Worm (Caenorhabditis elegans) whole organism, young adult: ENCODE results near the gene frpr-4.
A peak's percentile ranks its signal among the peaks of the same experiment; 100 is the strongest.

ENCODE experiments used
- B0035.1 ChIP-seq: sonication (generic microtip); optimal IDR thresholded peaks from 2 replicates; lab custom pipeline; 2016; ENCODE audit warnings: missing genetic modification characterization, mild to moderate bottlenecking, missing compliant biosample characterization, missing genotype, missing genetic modification reagents
- C06A6.2 ChIP-seq: fragments of 200-800 bp; sonication (Bioruptor generic); conservative IDR thresholded peaks from 2 replicates; pipeline ENCODE4 v1.3.6; 2022; ENCODE audit warnings: missing genetic modification characterization, missing compliant biosample characterization
- F23B12.7 ChIP-seq: sonication (generic microtip); optimal IDR thresholded peaks from 2 replicates; lab custom pipeline; 2017; ENCODE audit warnings: missing genetic modification characterization, mild to moderate bottlenecking, missing compliant biosample characterization, antibody characterized with exemption, moderate library complexity; ENCODE audit not compliant: insufficient read depth
- F33H1.4 ChIP-seq: fragments of 200-800 bp; sonication (Bioruptor generic); IDR thresholded peaks from 2 replicates; pipeline ENCODE4 v1.3.6; 2022; ENCODE audit warnings: missing genetic modification reagents, missing genetic modification characterization, missing compliant biosample characterization
- F37B4.10 ChIP-seq: fragments of 200-800 bp; sonication (Bioruptor generic); IDR thresholded peaks from 2 replicates; pipeline ENCODE4 v1.3.6; 2022; ENCODE audit warnings: missing genetic modification characterization, missing compliant biosample characterization
- F57A8.1 ChIP-seq: fragments of 200-800 bp; sonication (Bioruptor generic); optimal IDR thresholded peaks from 2 replicates; lab custom pipeline; 2018; ENCODE audit warnings: mild to moderate bottlenecking, missing genetic modification characterization, moderate library complexity, missing compliant biosample characterization
- K12H6.12 ChIP-seq: fragments of 200-800 bp; sonication (Bioruptor generic); optimal IDR thresholded peaks from 2 replicates; lab custom pipeline; 2018; ENCODE audit warnings: mild to moderate bottlenecking, missing genetic modification characterization, missing compliant biosample characterization
- Y53F4B.3 ChIP-seq: fragments of 200-800 bp; sonication (Bioruptor generic); IDR thresholded peaks from 2 replicates; pipeline ENCODE4 v1.3.6; 2022; ENCODE audit warnings: missing genetic modification reagents, missing genetic modification characterization, missing compliant biosample characterization
- Y53G8AR.9 ChIP-seq: fragments of 200-800 bp; sonication (Bioruptor generic); conservative IDR thresholded peaks from 2 replicates; pipeline ENCODE4 v1.3.6; 2022; ENCODE audit warnings: missing genetic modification reagents, missing genetic modification characterization, missing compliant biosample characterization
- Y56A3A.18 ChIP-seq: fragments of 200-800 bp; sonication (Bioruptor generic); IDR thresholded peaks from 2 replicates; pipeline ENCODE4 v1.3.6; 2022; ENCODE audit warnings: missing genetic modification reagents, missing genetic modification characterization, missing compliant biosample characterization
- Y67H2A.10 ChIP-seq: fragments of 200-800 bp; sonication (Bioruptor generic); conservative IDR thresholded peaks from 2 replicates; pipeline ENCODE4 v1.3.6; 2022; ENCODE audit warnings: missing genetic modification reagents, missing genetic modification characterization, missing compliant biosample characterization
- ama-1 ChIP-seq, 3 experiments: fragments of 150-350 bp in 1 of 3; sonication (generic microtip) in 2 of 3; optimal IDR thresholded peaks; 2 replicates each; lab custom pipeline; 2014 to 2018; ENCODE audit warnings: missing biosample characterization in 2 of 3, missing genetic modification characterization in 2 of 3, missing genetic modification reagents in 2 of 3
- atf-7 ChIP-seq: sonication (generic microtip); optimal IDR thresholded peaks from 2 replicates; lab custom pipeline; 2017; ENCODE audit warnings: mild to moderate bottlenecking, missing genetic modification characterization, missing compliant biosample characterization
- ccch-3 ChIP-seq: fragments of 200-800 bp; sonication (Bioruptor generic); optimal IDR thresholded peaks from 2 replicates; lab custom pipeline; 2018; ENCODE audit warnings: mild to moderate bottlenecking, missing genetic modification characterization, missing compliant biosample characterization
- ceh-100 ChIP-seq: fragments of 200-800 bp; sonication (Bioruptor generic); IDR thresholded peaks from 2 replicates; pipeline ENCODE4 v1.3.6; 2022; ENCODE audit warnings: missing genetic modification reagents, missing genetic modification characterization, missing compliant biosample characterization
- ceh-91 ChIP-seq: fragments of 200-800 bp; sonication (Bioruptor generic); IDR thresholded peaks from 2 replicates; pipeline ENCODE4 v1.3.6; 2022; ENCODE audit warnings: missing genetic modification reagents, missing genetic modification characterization, missing compliant biosample characterization
- dpff-1 ChIP-seq: sonication (generic microtip); optimal IDR thresholded peaks from 2 replicates; lab custom pipeline; 2017; ENCODE audit warnings: mild to moderate bottlenecking, missing genetic modification characterization, missing compliant biosample characterization
- ets-4 ChIP-seq: fragments of 200-800 bp; sonication (Bioruptor generic); optimal IDR thresholded peaks from 2 replicates; lab custom pipeline; 2018; ENCODE audit warnings: mild to moderate bottlenecking, missing genetic modification characterization, missing compliant biosample characterization
- gei-17 ChIP-seq: fragments of 200-800 bp; sonication (Bioruptor generic); optimal IDR thresholded peaks from 2 replicates; lab custom pipeline; 2018; ENCODE audit warnings: mild to moderate bottlenecking, missing genetic modification characterization, missing compliant biosample characterization
- hmg-1.2 ChIP-seq: fragments of 200-800 bp; sonication (Bioruptor generic); IDR thresholded peaks from 2 replicates; pipeline ENCODE4 v1.3.6; 2022; ENCODE audit warnings: missing genetic modification reagents, missing genetic modification characterization, missing compliant biosample characterization
- let-526 ChIP-seq: fragments of 200-800 bp; sonication (Bioruptor generic); IDR thresholded peaks from 2 replicates; pipeline ENCODE4 v1.3.6; 2022; ENCODE audit warnings: missing genetic modification reagents, missing genetic modification characterization, missing compliant biosample characterization
- let-607 ChIP-seq, 2 experiments: fragments of 200-800 bp in 1 of 2; sonication (Bioruptor generic) in 1 of 2; sonication (generic microtip) in 1 of 2; optimal IDR thresholded peaks; 2 replicates each; lab custom pipeline; 2016 to 2018; ENCODE audit warnings: mild to moderate bottlenecking in 2 of 2, missing compliant biosample characterization in 2 of 2, missing genetic modification characterization in 2 of 2, moderate library complexity in 2 of 2, missing genotype in 1 of 2
- lin-40 ChIP-seq: sonication (generic microtip); optimal IDR thresholded peaks from 2 replicates; lab custom pipeline; 2016; ENCODE audit warnings: missing genetic modification characterization, mild to moderate bottlenecking, missing compliant biosample characterization, missing genotype, missing genetic modification reagents
- lin-54 ChIP-seq: fragments of 200-800 bp; sonication (Bioruptor generic); optimal IDR thresholded peaks from 2 replicates; lab custom pipeline; 2018; ENCODE audit warnings: mild to moderate bottlenecking, missing genetic modification characterization, missing compliant biosample characterization
- lsy-27 ChIP-seq: sonication (generic microtip); optimal IDR thresholded peaks from 2 replicates; lab custom pipeline; 2017; ENCODE audit warnings: missing genetic modification characterization, mild to moderate bottlenecking, missing compliant biosample characterization, antibody characterized with exemption, missing genotype, borderline replicate concordance; ENCODE audit not compliant: insufficient read depth
- mes-4 ChIP-seq: sonication (generic microtip); optimal IDR thresholded peaks from 2 replicates; lab custom pipeline; 2016; ENCODE audit warnings: missing genotype, missing genetic modification characterization, missing compliant biosample characterization
- nhr-27 ChIP-seq: fragments of 200-800 bp; sonication (Bioruptor generic); optimal IDR thresholded peaks from 2 replicates; lab custom pipeline; 2018; ENCODE audit warnings: mild to moderate bottlenecking, missing genetic modification characterization, moderate library complexity, missing compliant biosample characterization
- nhr-90 ChIP-seq: sonication (generic microtip); optimal IDR thresholded peaks from 2 replicates; lab custom pipeline; 2016; ENCODE audit warnings: missing genotype, mild to moderate bottlenecking, missing genetic modification characterization, missing compliant biosample characterization
- rec-8 ChIP-seq, 2 experiments: sonication (generic microtip); optimal IDR thresholded peaks; 2 replicates each; lab custom pipeline; 2016; ENCODE audit warnings: mild to moderate bottlenecking in 2 of 2, missing genetic modification characterization in 2 of 2, missing genetic modification reagents in 2 of 2, missing genotype in 2 of 2, missing biosample characterization in 1 of 2, missing compliant biosample characterization in 1 of 2, moderate library complexity in 1 of 2
- sdz-38 ChIP-seq: sonication (generic microtip); optimal IDR thresholded peaks from 2 replicates; lab custom pipeline; 2016; ENCODE audit warnings: missing genotype, missing genetic modification characterization, missing compliant biosample characterization
- snpc-4 ChIP-seq, 5 experiments: fragments of 150-350 bp in 1 of 5; sonication (generic microtip) in 4 of 5; optimal IDR thresholded peaks; 2 replicates each; lab custom pipeline; 2014 to 2018; ENCODE audit warnings: missing genetic modification characterization in 5 of 5, missing biosample characterization in 3 of 5, antibody characterized with exemption in 2 of 5, mild to moderate bottlenecking in 2 of 5, missing compliant biosample characterization in 2 of 5, missing genotype in 2 of 5, moderate library complexity in 2 of 5, missing genetic modification reagents in 1 of 5
- somi-1 ChIP-seq: fragments of 200-800 bp; sonication (Bioruptor generic); optimal IDR thresholded peaks from 2 replicates; lab custom pipeline; 2018; ENCODE audit warnings: mild to moderate bottlenecking, missing genetic modification characterization, missing compliant biosample characterization
- unc-130 ChIP-seq: sonication (generic microtip); optimal IDR thresholded peaks from 2 replicates; lab custom pipeline; 2016; ENCODE audit warnings: missing genetic modification reagents, missing genetic modification characterization, missing compliant biosample characterization
- zim-3 ChIP-seq: sonication (generic microtip); optimal IDR thresholded peaks from 2 replicates; lab custom pipeline; 2017; ENCODE audit warnings: mild to moderate bottlenecking, missing genetic modification characterization, moderate library complexity, missing compliant biosample characterization
- ztf-18 ChIP-seq: sonication (generic microtip); optimal IDR thresholded peaks from 2 replicates; lab custom pipeline; 2016; ENCODE audit warnings: missing genotype, mild to moderate bottlenecking, missing genetic modification characterization, missing compliant biosample characterization
- ztf-22 ChIP-seq: fragments of 200-800 bp; sonication (Bioruptor generic); optimal IDR thresholded peaks from 2 replicates; lab custom pipeline; 2018; ENCODE audit warnings: mild to moderate bottlenecking, missing genetic modification characterization, moderate library complexity, missing compliant biosample characterization
- ztf-26 ChIP-seq: sonication (generic microtip); optimal IDR thresholded peaks from 2 replicates; lab custom pipeline; 2017; ENCODE audit warnings: missing genetic modification characterization, missing compliant biosample characterization

The frpr-4 gene

ce11 chrII:5292226-5292752 is 37.0 kb upstream of the frpr-4 start, which contains the start of gene ZK622.4 (continued):
- TF ChIP-seq ama-1 (optimal IDR thresholded peaks at IDR 0.05; lab: Kevin White, UChicago) (no peak), ama-1 (GFP tag; optimal IDR thresholded peaks at IDR 0.05; lab: Kevin White, UChicago) (peak; percentile 21 to 86), ztf-18 (tag; lab: Kevin White, UChicago) (peak; percentile 61), lsy-27 (tag; lab: Kevin White, UChicago) (no peak), F57A8.1 (GFP tag; lab: Kevin White, UChicago) (peak; percentile 60), nhr-90 (tag; lab: Kevin White, UChicago) (peak; percentile 81), rec-8 (tag; optimal IDR thresholded peaks at IDR 0.05; lab: Kevin White, UChicago) (peak; percentile 39 to 78), ceh-100 (GFP tag; lab: Robert Waterston, UW) (peak; percentile 39; the same call in 1 of the 2 replicates), atf-7 (peak; percentile 13), ccch-3 (GFP tag; lab: Kevin White, UChicago) (no peak), Y53F4B.3 (GFP tag; lab: Robert Waterston, UW) (no peak)
- TF ChIP-seq, all 124 proteins: peak for 65

- TF ChIP-seq hmg-1.2, result peak; percentile 53; the same call in 1 of the 2 replicates
- no peak for TF ChIP-seq nhr-27 (tag; lab: Kevin White, UChicago)
Observed at ce11 chrII:5291051-5291450, 35.7 kb upstream of the frpr-4 start.

DNA sequence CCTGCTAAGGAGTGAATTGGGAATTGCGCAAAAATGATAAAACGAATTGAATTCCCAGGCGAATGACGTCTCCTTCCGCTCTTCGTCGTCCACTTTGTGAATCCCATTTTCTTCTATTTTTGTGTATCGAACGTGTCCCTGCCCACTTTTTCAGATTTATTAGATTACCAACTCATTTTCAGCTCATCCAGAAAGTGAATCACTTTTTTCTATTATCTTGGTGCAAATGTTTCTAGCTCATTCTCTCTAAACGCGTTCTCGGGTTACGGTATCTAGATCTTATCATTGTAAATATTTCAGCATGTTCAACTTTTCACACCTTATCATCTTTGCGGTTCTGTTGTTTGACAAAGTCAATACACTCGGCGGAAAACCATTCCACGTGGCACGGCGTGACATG is 33.8 kb upstream of the frpr-4 start, which contains the start of gene ZK622.5:
Gene ZK622.5, plus strand, starts transcription at position 301 of the 400 bp plus-strand sequence.
- TF ChIP-seq ceh-91 (GFP tag; lab: Robert Waterston, UW) (no peak), C06A6.2 (GFP tag; lab: Robert Waterston, UW) (no peak), Y67H2A.10 (GFP tag; lab: Robert Waterston, UW) (no peak), unc-130 (no peak)

DNA sequence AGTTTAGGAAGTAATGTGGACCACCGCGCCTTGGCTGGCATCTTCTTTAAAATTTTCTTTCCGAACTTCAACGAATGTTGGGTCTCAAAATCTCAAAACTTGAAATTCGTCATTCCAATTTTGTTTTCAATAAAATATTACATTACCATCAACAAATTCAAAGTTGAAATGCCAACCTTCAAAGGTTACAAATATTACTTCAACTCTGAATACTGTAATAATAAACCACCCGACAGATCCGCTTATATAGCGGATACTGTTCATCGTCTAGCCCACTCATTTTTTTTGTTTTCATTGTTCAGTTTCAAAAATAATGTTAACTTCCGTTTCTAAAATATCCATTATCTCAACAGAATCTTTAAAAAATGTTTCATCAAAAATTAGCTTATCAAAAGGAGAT is 29.7 kb upstream of the frpr-4 start, which contains the start of gene gur-5:
Gene gur-5, plus strand, starts transcription at position 301 of the 400 bp plus-strand sequence.
- no peak for TF ChIP-seq nhr-90 (tag; lab: Kevin White, UChicago)
- no peak for TF ChIP-seq F33H1.4 (GFP tag; lab: Robert Waterston, UW)
- no peak for TF ChIP-seq K12H6.12 (tag; lab: Kevin White, UChicago)
- no peak for TF ChIP-seq ets-4 (GFP tag; lab: Kevin White, UChicago)
- no peak for TF ChIP-seq snpc-4 (GFP tag; optimal IDR thresholded peaks at IDR 0.05; lab: Kevin White, UChicago)
- TF ChIP-seq snpc-4 (tag; optimal IDR thresholded peaks at IDR 0.05; lab: Kevin White, UChicago), result no peak
- no peak for TF ChIP-seq lin-54 (GFP tag; lab: Kevin White, UChicago)
- TF ChIP-seq zim-3 (tag; lab: Kevin White, UChicago), result no peak
- TF ChIP-seq B0035.1 (tag; lab: Kevin White, UChicago), result no peak
- no peak for TF ChIP-seq gei-17 (GFP tag; lab: Kevin White, UChicago)
- no peak for TF ChIP-seq F23B12.7
- TF ChIP-seq atf-7, result no peak

- TF ChIP-seq F37B4.10 (GFP tag; lab: Robert Waterston, UW) (no peak), sdz-38 (tag; lab: Kevin White, UChicago) (no peak), lin-40 (tag; lab: Kevin White, UChicago) (peak; percentile 21), dpff-1 (tag; lab: Kevin White, UChicago) (no peak), ztf-26 (tag; lab: Kevin White, UChicago) (peak; percentile 45), ztf-22 (GFP tag; lab: Kevin White, UChicago) (no peak), ceh-100 (GFP tag; lab: Robert Waterston, UW) (no peak), Y53G8AR.9 (GFP tag; lab: Robert Waterston, UW) (no peak), let-607 (tag; optimal IDR thresholded peaks at IDR 0.05; lab: Kevin White, UChicago) (no peak), Y56A3A.18 (GFP tag; lab: Robert Waterston, UW) (no peak), mes-4 (no peak), let-526 (GFP tag; lab: Robert Waterston, UW) (no peak), C06A6.2 (GFP tag; lab: Robert Waterston, UW) (0 out of 2 replicates have a peak, but pooled peaks have one; percentile 54), somi-1 (GFP tag; lab: Kevin White, UChicago) (peak; percentile 59), ets-4 (GFP tag; lab: Kevin White, UChicago) (no peak), lin-54 (GFP tag; lab: Kevin White, UChicago) (no peak)
- TF ChIP-seq, all 124 proteins: peak for 4
Observed at ce11 chrII:5282740-5283281, 27.5 kb upstream of the frpr-4 start.
